Worm (Caenorhabditis elegans) whole organism, mixed stage, embryonic: ENCODE results near the gene R02F2.8.
A peak's percentile ranks its signal among the peaks of the same experiment; 100 is the strongest.

ENCODE experiments used
- M03D4.4 ChIP-seq: sonication (generic microtip); optimal IDR thresholded peaks from 2 replicates; lab custom pipeline; 2017; ENCODE audit warnings: mild to moderate bottlenecking, missing genetic modification characterization, missing compliant biosample characterization
- bed-3 ChIP-seq: fragments of 200-800 bp; sonication (Bioruptor generic); optimal IDR thresholded peaks from 3 replicates; lab custom pipeline; 2018; ENCODE audit warnings: mild to moderate bottlenecking, missing genetic modification characterization, moderate library complexity, missing compliant biosample characterization
- blmp-1 ChIP-seq: fragments of 150-350 bp; optimal IDR thresholded peaks from 2 replicates; lab custom pipeline; 2014; ENCODE audit warnings: missing biosample characterization, missing genetic modification characterization
- ceh-39 ChIP-seq: fragments of 150-350 bp; optimal IDR thresholded peaks from 2 replicates; lab custom pipeline; 2014; ENCODE audit warnings: missing biosample characterization, missing genetic modification characterization
- ceh-43 ChIP-seq: fragments of 200-800 bp; sonication (Bioruptor generic); optimal IDR thresholded peaks from 2 replicates; lab custom pipeline; 2018; ENCODE audit warnings: mild to moderate bottlenecking, missing genetic modification characterization, moderate library complexity, missing compliant biosample characterization
- ceh-83 ChIP-seq: fragments of 200-800 bp; sonication (Bioruptor generic); optimal IDR thresholded peaks from 2 replicates; lab custom pipeline; 2018; ENCODE audit warnings: mild to moderate bottlenecking, missing genetic modification characterization, missing compliant biosample characterization
- ces-1 ChIP-seq: fragments of 150-350 bp; optimal IDR thresholded peaks from 2 replicates; lab custom pipeline; 2014; ENCODE audit warnings: missing biosample characterization, missing genetic modification reagents, missing genetic modification characterization
- cnd-1 ChIP-seq: fragments of 200-800 bp; sonication (Bioruptor generic); optimal IDR thresholded peaks from 2 replicates; lab custom pipeline; 2018; ENCODE audit warnings: mild to moderate bottlenecking, missing genetic modification characterization, missing compliant biosample characterization
- drap-1 ChIP-seq: fragments of 200-800 bp; sonication (Bioruptor generic); optimal IDR thresholded peaks from 3 replicates; lab custom pipeline; 2018; ENCODE audit warnings: mild to moderate bottlenecking, missing genetic modification characterization, missing compliant biosample characterization
- elt-1 ChIP-seq: sonication (generic microtip); optimal IDR thresholded peaks from 2 replicates; lab custom pipeline; 2017; ENCODE audit warnings: missing genetic modification characterization, mild to moderate bottlenecking, missing compliant biosample characterization, antibody characterized with exemption, moderate library complexity, borderline replicate concordance; ENCODE audit not compliant: insufficient read depth
- elt-3 ChIP-seq: fragments of 150-350 bp; optimal IDR thresholded peaks from 2 replicates; lab custom pipeline; 2014; ENCODE audit warnings: missing biosample characterization, missing genetic modification characterization
- flh-1 ChIP-seq: fragments of 200-800 bp; sonication (Bioruptor generic); optimal IDR thresholded peaks from 2 replicates; lab custom pipeline; 2018; ENCODE audit warnings: mild to moderate bottlenecking, missing genetic modification characterization, moderate library complexity, missing compliant biosample characterization
- ham-2 ChIP-seq: fragments of 200-800 bp; sonication (Bioruptor generic); optimal IDR thresholded peaks from 2 replicates; lab custom pipeline; 2018; ENCODE audit warnings: mild to moderate bottlenecking, missing genetic modification characterization, missing compliant biosample characterization
- hlh-1 ChIP-seq: fragments of 150-350 bp; optimal IDR thresholded peaks from 2 replicates; lab custom pipeline; 2014; ENCODE audit warnings: missing biosample characterization, missing genetic modification reagents, missing genetic modification characterization
- lin-13 ChIP-seq: fragments of 150-350 bp; optimal IDR thresholded peaks from 2 replicates; lab custom pipeline; 2014; ENCODE audit warnings: missing biosample characterization, missing genetic modification characterization
- lin-32 ChIP-seq: fragments of 200-800 bp; sonication (Bioruptor generic); optimal IDR thresholded peaks from 2 replicates; lab custom pipeline; 2018; ENCODE audit warnings: mild to moderate bottlenecking, missing genetic modification characterization, missing compliant biosample characterization
- lsy-2 ChIP-seq: fragments of 150-350 bp; optimal IDR thresholded peaks from 2 replicates; lab custom pipeline; 2014; ENCODE audit warnings: missing biosample characterization, missing genetic modification characterization
- mab-5 ChIP-seq: fragments of 150-350 bp; optimal IDR thresholded peaks from 2 replicates; lab custom pipeline; 2014; ENCODE audit warnings: missing biosample characterization, missing genetic modification characterization
- mep-1 ChIP-seq: fragments of 150-350 bp; optimal IDR thresholded peaks from 2 replicates; lab custom pipeline; 2017; ENCODE audit warnings: missing biosample characterization, missing genetic modification reagents, missing genetic modification characterization, inconsistent platforms
- mls-2 ChIP-seq: sonication (generic microtip); optimal IDR thresholded peaks from 2 replicates; lab custom pipeline; 2016; ENCODE audit warnings: mild to moderate bottlenecking, missing genetic modification characterization, moderate library complexity, missing compliant biosample characterization
- nhr-12 ChIP-seq: fragments of 150-350 bp; optimal IDR thresholded peaks from 2 replicates; lab custom pipeline; 2014; ENCODE audit warnings: missing biosample characterization, missing genetic modification characterization
- nhr-2 ChIP-seq: fragments of 150-350 bp; optimal IDR thresholded peaks from 2 replicates; lab custom pipeline; 2014; ENCODE audit warnings: missing biosample characterization, missing genetic modification characterization
- nhr-237 ChIP-seq: fragments of 150-350 bp; optimal IDR thresholded peaks from 2 replicates; lab custom pipeline; 2014; ENCODE audit warnings: missing biosample characterization, missing genetic modification characterization
- nhr-28 ChIP-seq: fragments of 150-350 bp; optimal IDR thresholded peaks from 2 replicates; lab custom pipeline; 2014; ENCODE audit warnings: missing biosample characterization, missing genetic modification characterization
- nhr-76 ChIP-seq: sonication (generic microtip); optimal IDR thresholded peaks from 2 replicates; lab custom pipeline; 2017; ENCODE audit warnings: missing biosample characterization, missing genetic modification characterization
- pha-4 ChIP-seq: fragments of 150-350 bp; optimal IDR thresholded peaks from 2 replicates; lab custom pipeline; 2018; ENCODE audit warnings: missing biosample characterization, missing genetic modification reagents, missing genetic modification characterization
- sem-2 ChIP-seq: fragments of 200-800 bp; sonication (Bioruptor generic); optimal IDR thresholded peaks from 2 replicates; lab custom pipeline; 2018; ENCODE audit warnings: mild to moderate bottlenecking, missing genetic modification characterization, missing compliant biosample characterization
- snpc-4 ChIP-seq: fragments of 150-350 bp; optimal IDR thresholded peaks from 2 replicates; lab custom pipeline; 2014; ENCODE audit warnings: missing biosample characterization, missing genetic modification characterization
- sptf-1 ChIP-seq: sonication (generic microtip); optimal IDR thresholded peaks from 2 replicates; lab custom pipeline; 2017; ENCODE audit warnings: mild to moderate bottlenecking, missing genetic modification characterization, moderate library complexity, missing compliant biosample characterization
- tbx-8 ChIP-seq: fragments of 200-800 bp; sonication (Bioruptor generic); optimal IDR thresholded peaks from 2 replicates; lab custom pipeline; 2018; ENCODE audit warnings: mild to moderate bottlenecking, missing genetic modification characterization, moderate library complexity, missing compliant biosample characterization
- unc-120 ChIP-seq: sonication (generic microtip); optimal IDR thresholded peaks from 2 replicates; lab custom pipeline; 2017; ENCODE audit warnings: missing genetic modification characterization, missing compliant biosample characterization; ENCODE audit not compliant: poor library complexity, severe bottlenecking
- unc-39 ChIP-seq: fragments of 150-350 bp; optimal IDR thresholded peaks from 2 replicates; lab custom pipeline; 2014; ENCODE audit warnings: missing biosample characterization, missing genetic modification characterization
- unc-62 ChIP-seq: fragments of 150-350 bp; optimal IDR thresholded peaks from 2 replicates; lab custom pipeline; 2014; ENCODE audit warnings: missing biosample characterization, missing genetic modification reagents, missing genetic modification characterization
- zip-8 ChIP-seq: fragments of 150-350 bp; optimal IDR thresholded peaks from 2 replicates; lab custom pipeline; 2014; ENCODE audit warnings: missing biosample characterization, missing genetic modification characterization
- ztf-11 ChIP-seq: fragments of 150-350 bp; optimal IDR thresholded peaks from 2 replicates; lab custom pipeline; 2014; ENCODE audit warnings: missing biosample characterization, missing genetic modification characterization

The R02F2.8 gene

DNA sequence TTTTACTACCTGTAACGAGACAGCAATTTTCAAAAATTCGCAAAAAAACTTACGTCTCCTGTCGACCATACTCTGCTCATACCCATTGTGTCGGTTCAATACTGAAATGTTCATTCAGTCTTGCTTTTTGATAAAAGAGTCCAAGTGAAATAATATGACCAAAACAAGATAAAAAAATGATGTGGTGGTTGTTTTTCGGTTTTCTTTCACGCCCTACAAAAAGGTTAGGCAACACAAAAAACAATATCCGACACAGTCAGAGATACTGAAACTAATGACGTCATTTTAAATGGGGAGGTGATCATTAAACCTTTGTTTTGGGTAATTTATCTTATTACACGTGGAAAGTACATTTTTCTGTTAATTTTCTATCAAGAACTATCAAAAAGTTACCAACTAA is at the start of gene R02F2.8:
R02F2.8 (minus strand) TSS at position 101 of the 400 bp plus-strand sequence.
- TF ChIP-seq lin-32 (GFP tag; lab: Kevin White, UChicago) (no peak), zip-8 (tag; lab: Kevin White, UChicago) (peak; percentile 49)

DNA sequence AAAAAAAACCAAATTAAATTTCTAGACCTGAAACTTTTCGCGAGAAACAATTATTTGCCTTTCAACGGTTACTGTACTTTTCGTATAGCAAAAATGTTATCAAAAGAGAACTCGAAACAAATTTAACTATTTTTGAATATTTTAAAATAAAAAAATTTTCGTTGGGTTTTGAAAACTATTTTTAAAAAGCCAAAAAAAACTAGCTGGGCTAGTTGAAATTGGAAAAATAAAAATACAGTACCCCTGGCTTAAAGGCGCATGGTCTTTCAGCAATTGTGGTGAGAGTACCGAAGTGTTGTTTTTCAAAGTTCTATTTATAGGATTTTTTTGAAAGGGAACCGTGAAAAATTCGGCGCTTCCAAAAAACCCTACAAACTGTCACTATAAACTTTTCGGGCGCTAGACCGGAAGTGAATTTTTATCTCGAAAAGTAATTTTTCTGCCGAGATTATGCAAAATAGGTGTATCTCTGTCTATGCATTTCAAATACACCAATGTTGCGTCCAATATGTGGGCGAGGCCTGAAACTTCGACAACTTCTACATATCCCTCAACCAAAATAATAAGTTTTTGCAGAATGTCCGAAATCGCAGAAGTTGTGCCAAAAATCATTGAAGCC is 48.8 kb upstream of the R02F2.8 start, which contains the start of gene D1044.1:
D1044.1 (plus strand) TSS at position 569 of the 619 bp plus-strand sequence.
- TF ChIP-seq nhr-237 (tag; lab: Kevin White, UChicago) (no peak), elt-3 (tag; lab: Kevin White, UChicago) (no peak), unc-62 (GFP tag; lab: Kevin White, UChicago) (no peak), elt-1 (tag; lab: Kevin White, UChicago) (no peak), nhr-2 (tag; lab: Kevin White, UChicago) (no peak), lin-32 (GFP tag; lab: Kevin White, UChicago) (no peak), drap-1 (no peak), unc-120 (tag; lab: Kevin White, UChicago) (no peak), ceh-39 (tag; lab: Kevin White, UChicago) (no peak), lsy-2 (tag; lab: Kevin White, UChicago) (no peak), ztf-11 (no peak), blmp-1 (tag; lab: Kevin White, UChicago) (no peak), sptf-1 (tag; lab: Kevin White, UChicago) (no peak), hlh-1 (tag; lab: Kevin White, UChicago) (no peak), cnd-1 (no peak), sem-2 (GFP tag; lab: Kevin White, UChicago) (no peak), nhr-28 (tag; lab: Kevin White, UChicago) (no peak), pha-4 (tag; lab: Kevin White, UChicago) (no peak), nhr-12 (tag; lab: Kevin White, UChicago) (no peak), snpc-4 (tag; lab: Kevin White, UChicago) (no peak)

DNA sequence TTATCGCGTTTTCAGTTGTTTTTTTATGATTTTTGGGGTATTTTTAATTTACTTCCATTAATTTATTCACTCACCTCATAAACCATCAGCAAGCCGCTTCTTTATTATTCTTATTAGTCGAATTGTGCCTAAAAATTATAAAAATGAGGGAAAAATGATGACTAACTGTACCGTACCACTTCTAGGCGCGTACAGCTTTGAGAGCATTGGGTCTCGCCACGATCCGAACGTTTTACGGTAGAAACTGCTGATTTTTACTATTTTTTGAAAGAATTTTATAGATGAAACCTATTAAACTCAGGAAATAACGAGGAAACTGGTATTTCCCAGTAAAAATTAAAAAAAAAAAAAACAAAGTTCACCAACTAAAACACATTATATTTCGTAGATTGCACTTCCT is 48.0 kb upstream of the R02F2.8 start, which contains the start of gene D1044.6:
D1044.6 (minus strand) TSS at position 128 of the 400 bp plus-strand sequence.
- TF ChIP-seq ham-2 (no peak), blmp-1 (tag; lab: Kevin White, UChicago) (no peak), elt-3 (tag; lab: Kevin White, UChicago) (no peak), mep-1 (no peak), ces-1 (GFP tag; lab: Kevin White, UChicago) (no peak), sptf-1 (tag; lab: Kevin White, UChicago) (no peak), zip-8 (tag; lab: Kevin White, UChicago) (no peak), drap-1 (no peak), M03D4.4 (no peak), mab-5 (no peak), ceh-83 (GFP tag; lab: Kevin White, UChicago) (no peak), pha-4 (tag; lab: Kevin White, UChicago) (no peak), unc-39 (tag; lab: Kevin White, UChicago) (no peak), nhr-76 (no peak), nhr-2 (tag; lab: Kevin White, UChicago) (no peak), nhr-237 (tag; lab: Kevin White, UChicago) (no peak), sem-2 (GFP tag; lab: Kevin White, UChicago) (no peak), nhr-28 (tag; lab: Kevin White, UChicago) (no peak), cnd-1 (no peak)

DNA sequence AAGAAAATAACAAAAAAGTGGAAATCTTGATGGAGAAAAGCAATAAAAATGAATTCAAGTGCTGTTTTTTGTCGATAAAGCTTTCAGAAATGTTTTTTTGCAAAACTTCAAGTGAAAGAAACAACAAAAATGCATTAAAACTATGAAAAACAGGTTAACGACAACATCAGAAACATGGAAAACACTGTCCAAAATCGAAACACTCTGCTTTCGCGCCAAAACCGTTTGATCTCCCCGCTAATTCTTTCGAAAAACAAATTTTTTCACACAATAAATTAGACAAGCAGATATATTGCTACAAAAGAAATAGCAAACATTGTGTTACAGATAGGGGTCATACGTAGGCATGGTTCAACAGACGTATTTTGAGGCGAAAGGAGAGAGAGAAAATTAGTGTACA is 46.7 kb upstream of the R02F2.8 start:
- TF ChIP-seq unc-39 (tag; lab: Kevin White, UChicago), result no peak
- no peak for TF ChIP-seq unc-120 (tag; lab: Kevin White, UChicago)
- TF ChIP-seq elt-3 (tag; lab: Kevin White, UChicago), result no peak
- TF ChIP-seq unc-62 (GFP tag; lab: Kevin White, UChicago), result no peak
- TF ChIP-seq tbx-8, result no peak
- no peak for TF ChIP-seq bed-3
- no peak for TF ChIP-seq lsy-2 (tag; lab: Kevin White, UChicago)
- no peak for TF ChIP-seq ham-2
- no peak for TF ChIP-seq snpc-4 (tag; lab: Kevin White, UChicago)
- no peak for TF ChIP-seq lin-13 (tag; lab: Kevin White, UChicago)
- no peak for TF ChIP-seq flh-1
- TF ChIP-seq mab-5, result no peak
- no peak for TF ChIP-seq ceh-83 (GFP tag; lab: Kevin White, UChicago)
- no peak for TF ChIP-seq ceh-43 (GFP tag; lab: Kevin White, UChicago)
- no peak for TF ChIP-seq nhr-76
- no peak for TF ChIP-seq ztf-11
- no peak for TF ChIP-seq mls-2 (tag; lab: Kevin White, UChicago)
- TF ChIP-seq nhr-28 (tag; lab: Kevin White, UChicago), result no peak
